Worm (Caenorhabditis elegans) whole organism, L4 larva: ENCODE results near the gene hum-2.
A peak's percentile ranks its signal among the peaks of the same experiment; 100 is the strongest.

Experiments used
- F10B5.3 ChIP-seq: sonication (generic microtip); optimal IDR thresholded peaks from 2 replicates; lab custom pipeline; 2016; ENCODE audit warnings: mild to moderate bottlenecking, missing genetic modification characterization, missing compliant biosample characterization
- F44E2.7 ChIP-seq: fragments of 200-800 bp; sonication (Bioruptor generic); IDR thresholded peaks from 2 replicates; pipeline ENCODE4 v2.1.2; 2022; ENCODE audit warnings: missing genetic modification characterization, missing compliant biosample characterization
- F49E8.2 ChIP-seq: sonication (generic microtip); optimal IDR thresholded peaks from 2 replicates; lab custom pipeline; 2016; ENCODE audit warnings: missing compliant biosample characterization, mild to moderate bottlenecking, missing genetic modification characterization, borderline replicate concordance
- R02D3.7 ChIP-seq: fragments of 150-350 bp; sonication (generic microtip); optimal IDR thresholded peaks from 3 replicates; lab custom pipeline; 2014; ENCODE audit warnings: missing biosample characterization, missing genetic modification characterization
- T26A8.4 ChIP-seq: fragments of 200-800 bp; sonication (Bioruptor generic); IDR thresholded peaks from 2 replicates; pipeline ENCODE4 v1.3.6; 2022; ENCODE audit warnings: missing genetic modification characterization, missing compliant biosample characterization
- ZK337.2 ChIP-seq: fragments of 200-800 bp; sonication (Bioruptor generic); IDR thresholded peaks from 2 replicates; pipeline ENCODE4 v1.3.6; 2022; ENCODE audit warnings: missing genetic modification reagents, missing genetic modification characterization, missing compliant biosample characterization
- aha-1 ChIP-seq: fragments of 150-350 bp; peaks from one replicate; lab custom pipeline; 2014; ENCODE audit warnings: missing biosample characterization, missing genetic modification characterization
- arid-1 ChIP-seq: fragments of 200-800 bp; sonication (Bioruptor generic); conservative IDR thresholded peaks from 2 replicates; pipeline ENCODE4 v1.3.6; 2022; ENCODE audit warnings: missing genetic modification reagents, missing genetic modification characterization, missing compliant biosample characterization
- ceh-28 ChIP-seq: fragments of 150-350 bp; optimal IDR thresholded peaks from 2 replicates; lab custom pipeline; 2014; ENCODE audit warnings: missing biosample characterization, missing genetic modification reagents, missing genetic modification characterization
- ceh-32 ChIP-seq: sonication (generic microtip); optimal IDR thresholded peaks from 2 replicates; lab custom pipeline; 2016; ENCODE audit warnings: mild to moderate bottlenecking, missing genetic modification characterization, missing compliant biosample characterization; ENCODE audit not compliant: poor library complexity
- ceh-82 ChIP-seq: sonication (generic microtip); optimal IDR thresholded peaks from 2 replicates; lab custom pipeline; 2017; ENCODE audit warnings: missing biosample characterization, missing genetic modification characterization
- ces-1 ChIP-seq: fragments of 150-350 bp; sonication (generic microtip); optimal IDR thresholded peaks from 4 replicates; lab custom pipeline; 2014; ENCODE audit warnings: missing biosample characterization, missing genetic modification reagents, missing genetic modification characterization
- dmd-6 ChIP-seq: fragments of 200-800 bp; sonication (Bioruptor generic); IDR thresholded peaks from 2 replicates; pipeline ENCODE4 v1.3.6; 2022; ENCODE audit warnings: missing genetic modification reagents, missing genetic modification characterization, missing compliant biosample characterization
- dpl-1 ChIP-seq: fragments of 150-350 bp; optimal IDR thresholded peaks from 2 replicates; lab custom pipeline; 2014; ENCODE audit warnings: missing biosample characterization, missing genetic modification reagents, missing genetic modification characterization
- dve-1 ChIP-seq: sonication (generic microtip); optimal IDR thresholded peaks from 2 replicates; lab custom pipeline; 2017; ENCODE audit warnings: antibody characterized with exemption, mild to moderate bottlenecking, missing genetic modification characterization, missing compliant biosample characterization; ENCODE audit not compliant: insufficient read depth
- egl-27 ChIP-seq: sonication (generic microtip); optimal IDR thresholded peaks from 3 replicates; lab custom pipeline; 2017; ENCODE audit warnings: missing biosample characterization, missing genetic modification reagents, missing genetic modification characterization
- fkh-10 ChIP-seq: fragments of 150-350 bp; optimal IDR thresholded peaks from 2 replicates; lab custom pipeline; 2014; ENCODE audit warnings: missing biosample characterization, missing genetic modification reagents, missing genetic modification characterization
- fos-1 ChIP-seq: fragments of 150-350 bp; optimal IDR thresholded peaks from 2 replicates; lab custom pipeline; 2014; ENCODE audit warnings: missing biosample characterization, missing genetic modification characterization
- gei-8 ChIP-seq: fragments of 200-800 bp; sonication (Bioruptor generic); optimal IDR thresholded peaks from 2 replicates; lab custom pipeline; 2018; ENCODE audit warnings: mild to moderate bottlenecking, missing genetic modification characterization, missing compliant biosample characterization
- hif-1 ChIP-seq, 2 experiments: sonication (generic microtip); optimal IDR thresholded peaks; 2 replicates each; lab custom pipeline; 2016 to 2017; ENCODE audit warnings: missing compliant biosample characterization in 2 of 2, missing genetic modification characterization in 2 of 2, missing genetic modification reagents in 2 of 2, missing genotype in 2 of 2, mild to moderate bottlenecking in 1 of 2
- hlh-11 ChIP-seq: fragments of 200-800 bp; sonication (Bioruptor generic); optimal IDR thresholded peaks from 2 replicates; lab custom pipeline; 2018; ENCODE audit warnings: mild to moderate bottlenecking, missing genetic modification characterization, missing compliant biosample characterization
- hlh-30 ChIP-seq: sonication (generic microtip); optimal IDR thresholded peaks from 2 replicates; lab custom pipeline; 2017; ENCODE audit warnings: antibody characterized with exemption, mild to moderate bottlenecking, missing genetic modification characterization, missing compliant biosample characterization; ENCODE audit not compliant: insufficient read depth
- lin-1 ChIP-seq: fragments of 200-800 bp; sonication (Bioruptor generic); IDR thresholded peaks from 2 replicates; pipeline ENCODE4 v1.3.6; 2022; ENCODE audit warnings: missing genetic modification reagents, missing genetic modification characterization, missing compliant biosample characterization
- lin-38 ChIP-seq: fragments of 200-800 bp; sonication (Bioruptor generic); IDR thresholded peaks from 2 replicates; pipeline ENCODE4 v1.3.6; 2022; ENCODE audit warnings: missing genetic modification reagents, missing genetic modification characterization, missing compliant biosample characterization
- madf-5 ChIP-seq, 2 experiments: fragments of 200-800 bp; sonication (Bioruptor generic); IDR thresholded peaks; 2 replicates each; pipeline ENCODE4 v1.3.6; 2022; ENCODE audit warnings: missing compliant biosample characterization in 2 of 2, missing genetic modification characterization in 2 of 2
- madf-9 ChIP-seq: fragments of 200-800 bp; sonication (Bioruptor generic); conservative IDR thresholded peaks from 2 replicates; pipeline ENCODE4 v1.3.6; 2022; ENCODE audit warnings: missing genetic modification reagents, missing genetic modification characterization, missing compliant biosample characterization
- mdt-29 ChIP-seq: fragments of 200-800 bp; sonication (Bioruptor generic); IDR thresholded peaks from 2 replicates; pipeline ENCODE4 v1.3.6; 2022; ENCODE audit warnings: missing genetic modification reagents, missing genetic modification characterization, missing compliant biosample characterization
- mep-1 ChIP-seq: fragments of 150-350 bp; sonication (generic microtip); optimal IDR thresholded peaks from 3 replicates; lab custom pipeline; 2014; ENCODE audit warnings: missing biosample characterization, missing genetic modification characterization
- mes-2 ChIP-seq: sonication (generic microtip); optimal IDR thresholded peaks from 2 replicates; lab custom pipeline; 2016; ENCODE audit warnings: missing genotype, mild to moderate bottlenecking, missing genetic modification characterization, missing compliant biosample characterization; ENCODE audit not compliant: poor library complexity, severe bottlenecking
- mxl-3 ChIP-seq: fragments of 200-800 bp; sonication (Bioruptor generic); optimal IDR thresholded peaks from 2 replicates; lab custom pipeline; 2018; ENCODE audit warnings: mild to moderate bottlenecking, missing genetic modification characterization, missing compliant biosample characterization
- nhr-102 ChIP-seq: sonication (generic microtip); optimal IDR thresholded peaks from 2 replicates; lab custom pipeline; 2016; ENCODE audit warnings: mild to moderate bottlenecking, missing genetic modification characterization, moderate library complexity, missing compliant biosample characterization
- nhr-11 ChIP-seq: fragments of 150-350 bp; optimal IDR thresholded peaks from 2 replicates; lab custom pipeline; 2014; ENCODE audit warnings: missing biosample characterization, missing genetic modification characterization
- nhr-28 ChIP-seq: fragments of 150-350 bp; optimal IDR thresholded peaks from 2 replicates; lab custom pipeline; 2014; ENCODE audit warnings: missing biosample characterization, missing genetic modification characterization
- nhr-41 ChIP-seq: fragments of 200-800 bp; sonication (Bioruptor generic); IDR thresholded peaks from 2 replicates; pipeline ENCODE4 v1.3.6; 2022; ENCODE audit warnings: missing genetic modification reagents, missing genetic modification characterization, missing compliant biosample characterization
- nhr-42 ChIP-seq: fragments of 200-800 bp; sonication (Bioruptor generic); IDR thresholded peaks from 2 replicates; pipeline ENCODE4 v1.3.6; 2022; ENCODE audit warnings: missing genetic modification characterization, missing compliant biosample characterization
- nhr-48 ChIP-seq: sonication (generic microtip); optimal IDR thresholded peaks from 2 replicates; lab custom pipeline; 2016; ENCODE audit warnings: mild to moderate bottlenecking, missing genetic modification characterization, missing compliant biosample characterization
- nhr-6 ChIP-seq: fragments of 150-350 bp; optimal IDR thresholded peaks from 2 replicates; lab custom pipeline; 2014; ENCODE audit warnings: missing biosample characterization, missing genetic modification characterization
- nhr-77 ChIP-seq: fragments of 150-350 bp; optimal IDR thresholded peaks from 2 replicates; lab custom pipeline; 2014; ENCODE audit warnings: missing biosample characterization, missing genetic modification characterization
- pqm-1 ChIP-seq: sonication (generic microtip); optimal IDR thresholded peaks from 2 replicates; lab custom pipeline; 2017; ENCODE audit warnings: missing biosample characterization, missing genetic modification characterization
- rbr-2 ChIP-seq: sonication (generic microtip); optimal IDR thresholded peaks from 2 replicates; lab custom pipeline; 2016; ENCODE audit warnings: missing genotype, missing genetic modification characterization, missing compliant biosample characterization
- sdz-12 ChIP-seq: fragments of 200-800 bp; sonication (Bioruptor generic); optimal IDR thresholded peaks from 2 replicates; lab custom pipeline; 2018; ENCODE audit warnings: mild to moderate bottlenecking, missing genetic modification characterization, missing compliant biosample characterization
- set-16 ChIP-seq: fragments of 200-800 bp; sonication (Bioruptor generic); IDR thresholded peaks from 2 replicates; pipeline ENCODE4 v1.3.6; 2022; ENCODE audit warnings: missing genetic modification reagents, missing genetic modification characterization, missing compliant biosample characterization
- skn-1 ChIP-seq: fragments of 150-350 bp; optimal IDR thresholded peaks from 2 replicates; lab custom pipeline; 2014; ENCODE audit warnings: missing biosample characterization, missing genetic modification characterization
- snpc-1.2 ChIP-seq: fragments of 200-800 bp; sonication (Bioruptor generic); IDR thresholded peaks from 2 replicates; pipeline ENCODE4 v1.3.6; 2022; ENCODE audit warnings: missing genetic modification reagents, missing genetic modification characterization, missing compliant biosample characterization
- spr-3 ChIP-seq: fragments of 200-800 bp; sonication (Bioruptor generic); optimal IDR thresholded peaks from 2 replicates; lab custom pipeline; 2018; ENCODE audit warnings: mild to moderate bottlenecking, missing genetic modification characterization, missing compliant biosample characterization
- tag-97 ChIP-seq: fragments of 200-800 bp; sonication (Bioruptor generic); IDR thresholded peaks from 2 replicates; pipeline ENCODE4 v1.3.6; 2022; ENCODE audit warnings: missing genetic modification characterization, missing compliant biosample characterization
- tra-1 ChIP-seq: fragments of 200-800 bp; sonication (Bioruptor generic); IDR thresholded peaks from 2 replicates; pipeline ENCODE4 v1.3.6; 2022; ENCODE audit warnings: missing genetic modification reagents, missing genetic modification characterization, missing compliant biosample characterization
- zfp-2 ChIP-seq: sonication (generic microtip); optimal IDR thresholded peaks from 2 replicates; lab custom pipeline; 2016; ENCODE audit warnings: mild to moderate bottlenecking, missing genetic modification characterization, missing compliant biosample characterization
- zfp-3 ChIP-seq: fragments of 200-800 bp; sonication (Bioruptor generic); conservative IDR thresholded peaks from 2 replicates; pipeline ENCODE4 v1.3.6; 2022; ENCODE audit warnings: missing genetic modification reagents, missing genetic modification characterization, missing compliant biosample characterization
- zip-11 ChIP-seq: fragments of 200-800 bp; sonication (Bioruptor generic); IDR thresholded peaks from 2 replicates; pipeline ENCODE4 v1.3.6; 2022; ENCODE audit warnings: missing genetic modification characterization, missing compliant biosample characterization
- zip-2 ChIP-seq: fragments of 150-350 bp; optimal IDR thresholded peaks from 2 replicates; lab custom pipeline; 2014; ENCODE audit warnings: missing biosample characterization, missing genetic modification characterization
- ztf-11 ChIP-seq: fragments of 150-350 bp; optimal IDR thresholded peaks from 2 replicates; lab custom pipeline; 2014; ENCODE audit warnings: missing biosample characterization, missing genetic modification characterization
- ztf-7 ChIP-seq: fragments of 150-350 bp; optimal IDR thresholded peaks from 2 replicates; lab custom pipeline; 2014; ENCODE audit warnings: missing biosample characterization, missing genetic modification characterization

hum-2 gene

ce11 chrV:9424514-9424913 is 38.5 kb downstream of the hum-2 start:
- TF ChIP-seq mes-2 (tag; lab: Kevin White, UChicago): peak; percentile 54
- no peak for TF ChIP-seq F49E8.2
- TF ChIP-seq gei-8 (GFP tag; lab: Kevin White, UChicago): no peak
- TF ChIP-seq hlh-11: peak; percentile 76
- no peak for TF ChIP-seq nhr-102 (tag; lab: Kevin White, UChicago)
- peak; percentile 81 for TF ChIP-seq mxl-3 (GFP tag; lab: Kevin White, UChicago)
- no peak for TF ChIP-seq ceh-32 (tag; lab: Kevin White, UChicago)
- TF ChIP-seq F10B5.3: no peak
- TF ChIP-seq mdt-29 (GFP tag; lab: Robert Waterston, UW): no peak
- TF ChIP-seq ztf-11 (tag; lab: Kevin White, UChicago): no peak
- peak; percentile 57 for TF ChIP-seq dve-1 (tag; lab: Kevin White, UChicago)
- no peak for TF ChIP-seq arid-1 (GFP tag; lab: Robert Waterston, UW)
- TF ChIP-seq R02D3.7: no peak
- no peak for TF ChIP-seq nhr-77 (tag; lab: Kevin White, UChicago)
- no peak for TF ChIP-seq tag-97 (GFP tag; lab: Robert Waterston, UW)
- no peak for TF ChIP-seq snpc-1.2 (GFP tag; lab: Robert Waterston, UW)
- TF ChIP-seq F44E2.7: no peak
- TF ChIP-seq T26A8.4 (GFP tag; lab: Robert Waterston, UW): no peak
- TF ChIP-seq ztf-7 (tag; lab: Kevin White, UChicago): no peak
- TF ChIP-seq nhr-6 (tag; lab: Kevin White, UChicago): no peak
- TF ChIP-seq set-16 (GFP tag; lab: Robert Waterston, UW): no peak
- TF ChIP-seq aha-1: peak; percentile 97
- TF ChIP-seq ceh-28 (tag; lab: Kevin White, UChicago): peak; percentile 55
- TF ChIP-seq hlh-30 (tag; lab: Kevin White, UChicago): peak; percentile 59
- TF ChIP-seq rbr-2 (tag; lab: Kevin White, UChicago): no peak
- TF ChIP-seq lin-1 (GFP tag; lab: Robert Waterston, UW): no peak
- peak; percentile 37 for TF ChIP-seq mep-1 (tag; lab: Kevin White, UChicago)
- no peak for TF ChIP-seq zip-2 (tag; lab: Kevin White, UChicago)
- no peak for TF ChIP-seq tra-1 (GFP tag; lab: Robert Waterston, UW)
- TF ChIP-seq zfp-3 (GFP tag; lab: Robert Waterston, UW): no peak
- TF ChIP-seq fos-1: no peak
- TF ChIP-seq nhr-42 (GFP tag; lab: Robert Waterston, UW): no peak
- no peak for TF ChIP-seq fkh-10 (GFP tag; lab: Kevin White, UChicago)
- no peak for TF ChIP-seq dmd-6
- TF ChIP-seq nhr-28: peak; percentile 72
- no peak for TF ChIP-seq ces-1 (GFP tag; lab: Kevin White, UChicago)
- TF ChIP-seq zfp-2 (tag; lab: Kevin White, UChicago): no peak
- TF ChIP-seq madf-5 (GFP tag; IDR thresholded peaks at IDR 0.05; lab: Robert Waterston, UW): no peak
- no peak for TF ChIP-seq lin-38 (GFP tag; lab: Robert Waterston, UW)
- TF ChIP-seq egl-27 (tag; lab: Kevin White, UChicago): no peak
- no peak for TF ChIP-seq sdz-12 (GFP tag; lab: Kevin White, UChicago)
- no peak for TF ChIP-seq nhr-11
- no peak for TF ChIP-seq spr-3 (GFP tag; lab: Kevin White, UChicago)
- peak; percentile 41 for TF ChIP-seq pqm-1
- TF ChIP-seq ceh-82 (tag; lab: Kevin White, UChicago): no peak
- TF ChIP-seq nhr-48 (tag; lab: Kevin White, UChicago): peak; percentile 46
- no peak for TF ChIP-seq dpl-1 (GFP tag; lab: Kevin White, UChicago)
- TF ChIP-seq hif-1 (tag; optimal IDR thresholded peaks at IDR 0.05; lab: Kevin White, UChicago): peak in 1 of 2 experiments; percentile 26
- no peak for TF ChIP-seq ZK337.2 (GFP tag; lab: Robert Waterston, UW)
- TF ChIP-seq nhr-41: no peak
- TF ChIP-seq madf-9 (GFP tag; lab: Robert Waterston, UW): no peak
- no peak for TF ChIP-seq zip-11 (GFP tag; lab: Robert Waterston, UW)
- TF ChIP-seq skn-1 (tag; lab: Kevin White, UChicago): no peak
